Worm (Caenorhabditis elegans): Measurements from ENCODE around the gene F37C4.5.
A peak's percentile ranks its signal among the peaks of the same experiment; 100 is the strongest.

The F37C4.5 gene

ce11 chrIV:3824720-3825119 lies 48.9 kb downstream of the F37C4.5 start:
- peak; percentile 22 for TF ChIP-seq rbr-2 (tag; optimal IDR thresholded peaks at IDR 0.05)
- peak; percentile 74 for TF ChIP-seq aha-1 (tag)
- peak; percentile 60 for TF ChIP-seq hlh-30 (tag; optimal IDR thresholded peaks at IDR 0.05; ENCODE audit: insufficient read depth)
- peak; percentile 53 for TF ChIP-seq fkh-10 (GFP tag; optimal IDR thresholded peaks at IDR 0.05)
- TF ChIP-seq mdl-1 (tag; optimal IDR thresholded peaks at IDR 0.05) = peak; percentile 8 to 49
- TF ChIP-seq lsy-2 (tag; optimal IDR thresholded peaks at IDR 0.05) = peak in 1 of 2 experiments; percentile 31
- TF ChIP-seq nhr-28 (tag; optimal IDR thresholded peaks at IDR 0.05) = no peak
- TF ChIP-seq unc-62 (GFP tag; optimal IDR thresholded peaks at IDR 0.05 in 1 of 2) = peak in 1 of 2 experiments; percentile 87
- TF ChIP-seq unc-62 (tag; optimal IDR thresholded peaks at IDR 0.05) = no peak
- no peak for TF ChIP-seq pha-4 (GFP tag; IDR thresholded peaks at IDR 0.05)
- TF ChIP-seq pha-4 (tag; optimal IDR thresholded peaks at IDR 0.05) = no peak

Data from whole organism, L4 larva.